Worm (Caenorhabditis elegans) whole organism, midembryonic: ENCODE results near the gene T28F12.1.
"Not testable (repeated sequence)": the region's sequence is repeated elsewhere in the genome, so short reads cannot be mapped to it uniquely, and the experiment has no call there.

Experiments used
- T22C8.4 ChIP-seq: fragments of 200-800 bp; sonication (Bioruptor generic); IDR thresholded peaks from 2 replicates; pipeline ENCODE4 v1.3.6; 2022; ENCODE audit warnings: missing genetic modification characterization, missing compliant biosample characterization
- cog-1 ChIP-seq: sonication (generic microtip); optimal IDR thresholded peaks from 2 replicates; lab custom pipeline; 2016; ENCODE audit warnings: missing genetic modification characterization, missing compliant biosample characterization
- flt-1 ChIP-seq: fragments of 200-800 bp; sonication (Bioruptor generic); IDR thresholded peaks from 2 replicates; pipeline ENCODE4 v1.3.6; 2022; ENCODE audit warnings: missing genetic modification characterization, missing compliant biosample characterization
- klf-2 ChIP-seq: fragments of 200-800 bp; sonication (Bioruptor generic); conservative IDR thresholded peaks from 2 replicates; pipeline ENCODE4 v1.3.6; 2022; ENCODE audit warnings: missing genetic modification reagents, missing genetic modification characterization, missing compliant biosample characterization
- med-1 ChIP-seq: sonication (generic microtip); optimal IDR thresholded peaks from 2 replicates; lab custom pipeline; 2017; ENCODE audit warnings: missing genetic modification characterization, mild to moderate bottlenecking, missing compliant biosample characterization, antibody characterized with exemption, missing genetic modification reagents; ENCODE audit not compliant: insufficient read depth
- ref-1 ChIP-seq: fragments of 200-800 bp; sonication (Bioruptor generic); conservative IDR thresholded peaks from 2 replicates; pipeline ENCODE4 v1.3.6; 2022; ENCODE audit warnings: missing genetic modification reagents, missing genetic modification characterization, missing compliant biosample characterization
- tab-1 ChIP-seq: fragments of 200-800 bp; sonication (Bioruptor generic); IDR thresholded peaks from 2 replicates; pipeline ENCODE4 v1.3.6; 2022; ENCODE audit warnings: missing genetic modification characterization, missing compliant biosample characterization
- ztf-23 ChIP-seq: fragments of 200-800 bp; sonication (Bioruptor generic); IDR thresholded peaks from 2 replicates; pipeline ENCODE4 v1.3.6; 2022; ENCODE audit warnings: missing genetic modification reagents, missing genetic modification characterization, missing compliant biosample characterization
- ztf-29 ChIP-seq: fragments of 200-800 bp; sonication (Bioruptor generic); IDR thresholded peaks from 2 replicates; pipeline ENCODE4 v1.3.6; 2022; ENCODE audit warnings: missing genetic modification reagents, missing genetic modification characterization, missing compliant biosample characterization

The T28F12.1 gene

DNA sequence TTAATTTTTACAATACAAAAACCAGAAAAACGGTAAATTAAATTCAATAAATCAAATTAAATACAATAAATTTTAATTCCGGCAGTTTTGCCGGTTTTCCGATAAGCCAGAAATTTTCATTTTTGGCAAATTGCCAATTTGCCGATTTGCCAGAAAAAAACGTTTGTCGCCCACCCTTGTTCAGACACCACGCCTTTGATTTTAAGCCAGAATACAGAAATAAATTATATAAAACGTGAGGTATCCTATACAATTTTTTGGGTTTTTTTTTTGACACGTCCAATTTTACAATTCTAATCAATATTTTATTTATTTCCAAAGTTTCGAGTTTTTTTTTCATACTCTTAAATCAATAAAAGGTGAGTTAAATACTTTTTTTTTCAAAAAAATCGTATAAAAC is at the start of gene T28F12.1:
TSS of gene T28F12.1 (plus strand) at position 301 of the 400 bp plus-strand sequence.
- no peak for TF ChIP-seq ref-1 (GFP tag; lab: Robert Waterston, UW)
- no peak for TF ChIP-seq tab-1
- no peak for TF ChIP-seq T22C8.4
- no peak for TF ChIP-seq ztf-29 (GFP tag; lab: Robert Waterston, UW)
- TF ChIP-seq ztf-23 (GFP tag; lab: Robert Waterston, UW): no peak
- TF ChIP-seq med-1 (GFP tag; lab: Kevin White, UChicago): no peak

DNA sequence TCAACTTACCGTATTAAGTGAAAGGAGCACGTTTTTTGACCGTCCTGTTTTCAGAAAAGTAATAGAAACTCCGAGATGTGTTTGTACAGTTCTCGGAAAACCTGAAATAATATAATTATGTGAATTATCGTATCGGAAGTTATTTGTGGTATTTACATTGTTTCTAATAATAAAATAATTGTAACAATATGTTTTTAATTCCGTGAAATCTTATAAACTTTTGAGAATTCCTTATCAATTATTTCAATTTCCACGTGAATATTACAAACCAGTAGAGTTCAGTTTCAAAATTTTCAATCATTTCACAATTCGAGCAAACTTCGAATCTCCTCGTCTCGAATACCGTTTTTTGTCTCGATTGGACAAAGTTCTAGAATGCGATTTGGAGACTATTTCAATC is 41.8 kb upstream of the T28F12.1 start, which contains the start of gene T08H10.3:
TSS of gene T08H10.3 (plus strand) at position 301 of the 400 bp plus-strand sequence.
- TF ChIP-seq ztf-29 (GFP tag; lab: Robert Waterston, UW) (no peak), med-1 (GFP tag; lab: Kevin White, UChicago) (no peak), ref-1 (GFP tag; lab: Robert Waterston, UW) (no peak), tab-1 (no peak), T22C8.4 (no peak)

DNA sequence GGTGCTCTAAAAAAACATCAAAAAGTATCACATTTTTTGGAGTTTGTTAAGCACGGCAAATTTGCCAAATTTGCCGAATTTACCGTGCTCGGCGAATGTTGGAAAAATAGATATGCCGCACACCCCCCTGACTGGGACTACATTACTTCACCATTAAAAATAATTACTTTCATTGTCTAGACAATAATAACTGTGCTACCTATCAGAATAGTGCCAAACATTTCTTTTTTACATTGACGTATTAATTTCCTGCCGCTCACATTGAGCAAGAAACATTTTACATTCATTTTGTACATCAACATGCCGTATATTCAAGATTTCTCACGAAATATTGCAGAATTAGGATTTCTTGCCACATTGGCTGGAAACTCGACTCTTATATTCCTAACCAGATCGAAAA is 38.3 kb upstream of the T28F12.1 start, which contains the start of gene str-35:
TSS of gene str-35 (plus strand) at position 301 of the 400 bp plus-strand sequence.
- not testable (repeated sequence) for TF ChIP-seq T22C8.4; ref-1 (GFP tag; lab: Robert Waterston, UW); med-1 (GFP tag; lab: Kevin White, UChicago)

DNA sequence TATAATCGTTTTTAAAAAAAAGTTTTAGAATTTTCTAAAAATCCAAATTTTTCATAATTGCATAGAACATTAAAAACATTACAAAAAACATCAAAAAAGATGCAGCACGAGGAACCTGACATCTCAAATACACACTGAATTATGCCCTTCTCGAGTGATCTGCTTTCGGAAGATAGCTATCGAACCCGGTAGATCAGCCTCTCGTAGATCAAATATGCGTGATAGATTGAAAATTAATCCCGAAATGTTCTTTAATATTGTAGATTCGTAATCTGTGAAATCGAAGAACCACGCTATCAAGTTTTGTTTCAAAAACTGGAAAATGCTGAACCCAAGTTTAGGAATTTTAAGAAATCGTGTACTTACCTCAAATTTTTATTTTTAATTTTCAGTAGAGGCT is 31.0 kb upstream of the T28F12.1 start:
- TF ChIP-seq ztf-29 (GFP tag; lab: Robert Waterston, UW): no peak
- TF ChIP-seq med-1 (GFP tag; lab: Kevin White, UChicago): no peak
- no peak for TF ChIP-seq cog-1 (tag; lab: Kevin White, UChicago)
- no peak for TF ChIP-seq tab-1
- TF ChIP-seq T22C8.4: no peak
- TF ChIP-seq klf-2: no peak
- no peak for TF ChIP-seq flt-1 (GFP tag; lab: Robert Waterston, UW)
- no peak for TF ChIP-seq ztf-23 (GFP tag; lab: Robert Waterston, UW)
- TF ChIP-seq ref-1 (GFP tag; lab: Robert Waterston, UW): no peak

DNA sequence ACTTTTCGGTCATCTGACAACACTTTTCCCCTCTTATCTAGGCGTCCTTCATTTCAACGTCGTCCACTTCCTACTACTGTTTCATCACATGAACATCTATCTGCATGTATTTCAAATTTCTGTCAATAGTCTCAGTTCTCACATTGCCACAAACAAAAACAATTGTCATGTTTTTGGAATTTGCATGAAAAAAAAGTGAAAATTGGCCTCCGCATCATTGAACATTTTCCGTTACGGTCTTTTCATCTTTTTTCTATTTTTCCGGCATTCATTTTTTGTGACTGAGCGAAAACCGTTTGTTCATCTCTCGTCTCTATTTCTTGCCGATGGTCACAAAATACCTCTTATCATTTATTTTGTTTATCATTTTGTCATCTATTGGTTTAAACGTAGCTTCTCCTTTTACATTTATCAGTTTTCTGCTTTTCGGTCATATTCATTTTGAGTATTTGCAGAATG is 29.8 kb upstream of the T28F12.1 start, which contains the start of gene exc-15:
TSS of gene exc-15 (plus strand) at position 411 of the 459 bp plus-strand sequence.
- TF ChIP-seq T22C8.4: no peak
- no peak for TF ChIP-seq klf-2
- TF ChIP-seq med-1 (GFP tag; lab: Kevin White, UChicago): no peak
- no peak for TF ChIP-seq flt-1 (GFP tag; lab: Robert Waterston, UW)
- no peak for TF ChIP-seq ztf-23 (GFP tag; lab: Robert Waterston, UW)
- TF ChIP-seq ref-1 (GFP tag; lab: Robert Waterston, UW): no peak
- no peak for TF ChIP-seq ztf-29 (GFP tag; lab: Robert Waterston, UW)
- TF ChIP-seq tab-1: no peak

DNA sequence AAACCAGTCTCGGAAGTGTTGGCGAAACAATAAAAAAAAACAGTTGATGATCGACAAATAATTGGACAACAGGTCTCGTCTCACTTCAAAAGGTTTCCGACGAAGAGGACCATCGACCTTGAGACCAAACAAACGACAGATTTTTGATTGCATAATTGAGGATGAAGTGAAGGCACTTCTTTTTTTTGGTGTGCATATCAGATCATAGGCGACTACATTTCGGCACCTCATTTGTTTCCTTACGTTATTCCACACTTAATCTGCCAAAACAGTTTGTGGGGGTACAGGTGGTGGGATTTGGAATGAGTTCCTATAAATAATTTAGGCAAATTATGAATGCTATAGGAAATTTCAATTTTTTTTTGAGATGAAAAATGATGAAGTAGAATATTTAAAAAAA is 26.2 kb upstream of the T28F12.1 start:
- TF ChIP-seq ref-1 (GFP tag; lab: Robert Waterston, UW): no peak
- TF ChIP-seq ztf-29 (GFP tag; lab: Robert Waterston, UW): no peak
- TF ChIP-seq cog-1 (tag; lab: Kevin White, UChicago): no peak

DNA sequence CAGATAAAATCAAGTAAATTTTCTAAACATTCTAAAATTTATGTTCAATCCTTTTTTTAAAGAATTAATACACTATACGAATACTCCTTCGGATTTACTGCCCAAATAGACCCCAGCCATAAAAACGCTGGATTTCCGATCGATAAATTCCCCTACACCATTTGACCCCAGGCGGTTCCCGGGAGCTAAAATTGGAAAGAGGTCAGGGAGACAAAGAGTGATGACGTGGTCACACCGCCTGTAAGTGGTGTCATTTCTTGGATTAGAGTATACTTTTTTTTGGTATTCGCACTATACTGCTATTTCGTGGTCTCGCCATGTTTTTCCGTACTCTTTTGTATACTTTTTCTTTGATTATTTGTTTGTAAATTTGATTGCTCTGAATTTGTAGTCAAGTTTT is 24.9 kb upstream of the T28F12.1 start:
- TF ChIP-seq T22C8.4 (no peak), tab-1 (no peak)

DNA sequence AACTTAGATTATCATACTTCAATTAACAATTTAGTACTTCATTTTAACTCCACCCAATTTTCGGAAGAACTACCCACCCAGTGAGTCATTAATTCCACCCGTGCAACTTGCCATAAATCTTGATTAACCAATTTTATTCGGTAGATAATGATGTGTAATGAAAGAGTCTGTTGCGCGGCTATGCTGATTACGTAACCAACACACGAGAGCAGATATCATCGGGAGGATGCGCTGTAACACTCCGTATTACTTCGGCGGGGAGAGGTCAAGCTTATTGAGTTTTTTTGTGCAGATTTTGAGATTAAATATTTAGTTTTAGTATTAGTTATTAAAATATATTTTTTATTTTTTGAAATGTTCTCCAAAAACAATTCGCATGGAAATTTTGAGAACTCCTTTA is 23.8 kb upstream of the T28F12.1 start:
- TF ChIP-seq ref-1 (GFP tag; lab: Robert Waterston, UW) (no peak), tab-1 (no peak), ztf-23 (GFP tag; lab: Robert Waterston, UW) (no peak), flt-1 (GFP tag; lab: Robert Waterston, UW) (no peak), klf-2 (no peak), T22C8.4 (no peak), med-1 (GFP tag; lab: Kevin White, UChicago) (no peak), cog-1 (tag; lab: Kevin White, UChicago) (no peak), ztf-29 (GFP tag; lab: Robert Waterston, UW) (no peak)

DNA sequence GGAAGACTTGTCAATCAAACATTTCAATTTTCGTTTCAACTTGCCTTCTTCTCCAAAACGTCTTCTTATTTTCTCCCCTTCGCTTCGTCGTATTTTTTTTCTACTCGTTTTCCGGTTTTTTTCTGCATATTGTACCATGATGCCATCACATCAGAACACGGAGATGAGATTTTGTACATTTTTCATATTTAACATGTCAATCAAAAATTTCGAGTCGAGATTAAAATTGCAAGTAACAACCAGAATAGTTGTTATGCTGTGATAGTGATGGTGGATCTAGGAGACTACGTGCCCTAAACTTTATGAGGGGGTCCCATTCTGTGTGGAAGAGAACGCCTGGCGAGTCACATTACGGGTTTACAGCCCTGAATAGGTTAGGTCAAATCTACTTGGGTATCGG is 22.9 kb upstream of the T28F12.1 start:
- no peak for TF ChIP-seq T22C8.4
- no peak for TF ChIP-seq ztf-23 (GFP tag; lab: Robert Waterston, UW)
- no peak for TF ChIP-seq ref-1 (GFP tag; lab: Robert Waterston, UW)
- no peak for TF ChIP-seq flt-1 (GFP tag; lab: Robert Waterston, UW)
- no peak for TF ChIP-seq klf-2
- TF ChIP-seq med-1 (GFP tag; lab: Kevin White, UChicago): no peak
- no peak for TF ChIP-seq tab-1
- TF ChIP-seq ztf-29 (GFP tag; lab: Robert Waterston, UW): no peak
- no peak for TF ChIP-seq cog-1 (tag; lab: Kevin White, UChicago)

DNA sequence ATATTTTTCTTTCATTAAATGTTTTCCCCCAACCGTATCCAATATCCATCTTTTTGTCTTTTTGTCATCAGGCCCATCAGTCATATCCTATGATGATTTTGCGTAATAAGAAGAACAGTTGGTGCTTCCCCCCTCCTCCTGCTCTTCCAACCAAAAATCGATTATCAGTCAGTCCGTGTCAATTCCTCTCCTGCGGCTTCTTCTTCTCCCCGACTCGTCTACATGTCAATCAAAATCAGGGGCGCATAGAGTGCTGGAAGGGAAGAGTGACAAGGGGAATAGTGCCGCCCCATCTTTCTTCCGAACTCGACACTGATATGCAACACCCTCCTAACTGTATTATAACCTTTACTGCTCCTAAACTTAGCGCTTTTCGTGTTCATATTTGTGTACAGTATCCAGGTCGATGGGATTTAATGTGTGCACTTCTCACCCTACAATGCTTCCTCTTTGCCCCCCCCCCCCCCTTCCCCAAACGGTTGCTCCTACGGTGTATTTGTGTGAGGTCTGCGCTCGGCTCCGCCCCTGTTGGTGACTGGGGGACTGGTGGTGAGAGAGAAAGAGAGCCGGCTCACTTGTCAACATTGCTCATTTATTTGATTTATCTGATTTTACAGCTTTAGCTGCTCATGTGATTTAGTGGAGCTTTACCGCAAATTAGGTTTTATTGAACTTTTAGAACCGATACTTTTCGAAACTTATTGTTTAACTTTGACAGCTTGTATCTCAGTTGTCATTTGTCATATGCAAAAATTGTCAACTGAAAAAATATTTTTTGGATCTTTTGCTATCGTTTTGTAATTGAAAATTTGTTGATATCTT is 21.3 kb upstream of the T28F12.1 start:
- TF ChIP-seq cog-1 (tag; lab: Kevin White, UChicago) (no peak), T22C8.4 (no peak), tab-1 (no peak), ztf-23 (GFP tag; lab: Robert Waterston, UW) (no peak), klf-2 (no peak), flt-1 (GFP tag; lab: Robert Waterston, UW) (no peak), med-1 (GFP tag; lab: Kevin White, UChicago) (no peak), ref-1 (GFP tag; lab: Robert Waterston, UW) (no peak), ztf-29 (GFP tag; lab: Robert Waterston, UW) (no peak)
